Fruit fly (Drosophila melanogaster) whole organism, embryonic: ENCODE measurements around the gene CG31817.

Experiments used
- BEAF-32 ChIP-seq: fragments of 200-800 bp; sonication (Bioruptor generic); optimal IDR thresholded peaks from 3 replicates; lab custom pipeline; 2017; ENCODE audit warnings: missing biosample characterization, missing genetic modification characterization, mild to moderate bottlenecking, moderate library complexity, missing genetic modification reagents
- Bdp1 ChIP-seq: fragments of 200-800 bp; sonication (Bioruptor generic); optimal IDR thresholded peaks from 3 replicates; lab custom pipeline; 2016; ENCODE audit warnings: missing biosample characterization, missing genetic modification characterization
- CG10209 ChIP-seq: fragments of 200-800 bp; sonication (Bioruptor generic); optimal IDR thresholded peaks from 3 replicates; lab custom pipeline; 2017; ENCODE audit warnings: missing biosample characterization, mild to moderate bottlenecking, missing genetic modification characterization, missing genetic modification reagents
- CG10959 ChIP-seq: fragments of 200-800 bp; sonication (Bioruptor generic); IDR thresholded peaks from 2 replicates; pipeline ENCODE4 v1.3.6; 2022; ENCODE audit warnings: missing biosample characterization, missing genetic modification characterization
- CG12219 ChIP-seq: fragments of 200-800 bp; sonication (Bioruptor generic); optimal IDR thresholded peaks from 3 replicates; lab custom pipeline; 2018; ENCODE audit warnings: missing biosample characterization, mild to moderate bottlenecking, missing genetic modification characterization
- CG13894 ChIP-seq: fragments of 200-800 bp; sonication (Bioruptor generic); optimal IDR thresholded peaks from 3 replicates; lab custom pipeline; 2018; ENCODE audit warnings: missing biosample characterization, mild to moderate bottlenecking, missing genetic modification characterization, moderate library complexity
- CG14710 ChIP-seq: fragments of 200-800 bp; sonication (Bioruptor generic); optimal IDR thresholded peaks from 3 replicates; lab custom pipeline; 2019; ENCODE audit warnings: missing biosample characterization, mild to moderate bottlenecking, missing genetic modification characterization, moderate library complexity
- CG15269 ChIP-seq: fragments of 200-800 bp; sonication (Bioruptor generic); optimal IDR thresholded peaks from 2 replicates; lab custom pipeline; 2018; ENCODE audit warnings: missing biosample characterization, mild to moderate bottlenecking, missing genetic modification characterization, moderate library complexity
- CG18011 ChIP-seq: fragments of 200-800 bp; sonication (Bioruptor generic); optimal IDR thresholded peaks from 2 replicates; lab custom pipeline; 2017; ENCODE audit warnings: missing biosample characterization, missing genetic modification characterization, mild to moderate bottlenecking, moderate library complexity, missing genotype
- CG2129 ChIP-seq: fragments of 200-800 bp; sonication (Bioruptor generic); IDR thresholded peaks from 2 replicates; pipeline ENCODE4 v1.3.6; 2022; ENCODE audit warnings: missing biosample characterization, missing genetic modification characterization; ENCODE audit not compliant: partially characterized antibody
- CG2202 ChIP-seq: fragments of 200-800 bp; sonication (Bioruptor generic); optimal IDR thresholded peaks from 2 replicates; lab custom pipeline; 2018; ENCODE audit warnings: missing biosample characterization, mild to moderate bottlenecking, missing genetic modification characterization
- CG3407 ChIP-seq: fragments of 200-800 bp; sonication (Bioruptor generic); optimal IDR thresholded peaks from 2 replicates; lab custom pipeline; 2018; ENCODE audit warnings: missing biosample characterization, mild to moderate bottlenecking, missing genetic modification characterization
- CG34376 ChIP-seq: fragments of 200-800 bp; sonication (Bioruptor generic); optimal IDR thresholded peaks from 2 replicates; lab custom pipeline; 2018; ENCODE audit warnings: missing biosample characterization, mild to moderate bottlenecking, missing genetic modification characterization
- CG8765 ChIP-seq: fragments of 200-800 bp; sonication (Bioruptor generic); IDR thresholded peaks from 2 replicates; pipeline ENCODE4 v1.3.6; 2022; ENCODE audit warnings: missing biosample characterization, missing genetic modification characterization
- CG9817 ChIP-seq: fragments of 200-800 bp; sonication (Bioruptor generic); optimal IDR thresholded peaks from 2 replicates; lab custom pipeline; 2018; ENCODE audit warnings: missing biosample characterization, mild to moderate bottlenecking, missing genetic modification characterization, moderate library complexity
- CTCF ChIP-seq: fragments of 200-800 bp; sonication (Bioruptor generic); optimal IDR thresholded peaks from 2 replicates; lab custom pipeline; 2017; ENCODE audit warnings: missing biosample characterization, mild to moderate bottlenecking, missing genetic modification characterization, moderate library complexity
- D ChIP-seq, 2 experiments: fragments of 200-800 bp in 1 of 2; fragments of >200 bp in 1 of 2; sonication (Bioruptor generic) in 1 of 2; optimal IDR thresholded peaks; 2 replicates in 1 of 2; 3 replicates in 1 of 2; lab custom pipeline; 2017; ENCODE audit warnings: mild to moderate bottlenecking in 1 of 2, missing biosample characterization in 1 of 2, missing genetic modification characterization in 1 of 2, missing genetic modification reagents in 1 of 2
- HHEX ChIP-seq: fragments of 200-800 bp; sonication (Bioruptor generic); optimal IDR thresholded peaks from 3 replicates; lab custom pipeline; 2017; ENCODE audit warnings: missing biosample characterization, mild to moderate bottlenecking, missing genetic modification characterization, missing genetic modification reagents
- Lhr ChIP-seq: fragments of 200-800 bp; sonication (Bioruptor generic); optimal IDR thresholded peaks from 3 replicates; lab custom pipeline; 2017; ENCODE audit warnings: mild to moderate bottlenecking, missing biosample characterization, missing genetic modification reagents, missing genetic modification characterization
- Lpt ChIP-seq: fragments of >200 bp; optimal IDR thresholded peaks from 2 replicates; lab custom pipeline; 2018; ENCODE audit warnings: missing biosample characterization, missing genetic modification characterization
- MBD-R2 ChIP-seq: fragments of 200-800 bp; sonication (Bioruptor generic); IDR thresholded peaks from 2 replicates; pipeline ENCODE4 v1.3.6; 2022; ENCODE audit warnings: missing biosample characterization, missing genetic modification characterization
- MESR4 ChIP-seq: fragments of 200-800 bp; sonication (Bioruptor generic); optimal IDR thresholded peaks from 2 replicates; lab custom pipeline; 2018; ENCODE audit warnings: missing biosample characterization, mild to moderate bottlenecking, missing genetic modification characterization, moderate library complexity
- Mrtf ChIP-seq: fragments of 200-800 bp; sonication (Bioruptor generic); IDR thresholded peaks from 3 replicates; pipeline ENCODE4 v1.3.6; 2022; ENCODE audit warnings: missing biosample characterization, missing genetic modification characterization
- NC2β ChIP-seq: fragments of 200-800 bp; sonication (Bioruptor generic); optimal IDR thresholded peaks from 2 replicates; lab custom pipeline; 2016; ENCODE audit warnings: missing biosample characterization, missing genetic modification characterization
- NfI ChIP-seq: fragments of 200-800 bp; sonication (Bioruptor generic); optimal IDR thresholded peaks from 3 replicates; lab custom pipeline; 2018; ENCODE audit warnings: missing biosample characterization, mild to moderate bottlenecking, missing genetic modification characterization, moderate library complexity
- Opbp ChIP-seq: fragments of 200-800 bp; sonication (Bioruptor generic); IDR thresholded peaks from 3 replicates; pipeline ENCODE4 v1.3.6; 2022; ENCODE audit warnings: missing biosample characterization, missing genetic modification characterization; ENCODE audit not compliant: partially characterized antibody
- Optix ChIP-seq: fragments of 200-800 bp; sonication (Bioruptor generic); IDR thresholded peaks from 3 replicates; pipeline ENCODE4 v1.3.6; 2022; ENCODE audit warnings: missing biosample characterization, missing genetic modification characterization
- Sox102F ChIP-seq: fragments of 200-800 bp; sonication (Bioruptor generic); optimal IDR thresholded peaks from 2 replicates; lab custom pipeline; 2018; ENCODE audit warnings: missing biosample characterization, mild to moderate bottlenecking, missing genetic modification characterization, moderate library complexity
- Sry-β ChIP-seq: fragments of 200-800 bp; sonication (Bioruptor generic); optimal IDR thresholded peaks from 2 replicates; lab custom pipeline; 2018; ENCODE audit warnings: missing biosample characterization, mild to moderate bottlenecking, missing genetic modification characterization, moderate library complexity
- bowl ChIP-seq: fragments of 200-800 bp; sonication (Bioruptor generic); IDR thresholded peaks from 2 replicates; pipeline ENCODE4 v1.3.6; 2022; ENCODE audit warnings: missing biosample characterization, missing genetic modification characterization
- caup ChIP-seq: fragments of 200-800 bp; sonication (Bioruptor generic); optimal IDR thresholded peaks from 3 replicates; lab custom pipeline; 2017; ENCODE audit warnings: missing biosample characterization, mild to moderate bottlenecking, missing genetic modification characterization, moderate library complexity; ENCODE audit not compliant: severe bottlenecking
- cwo ChIP-seq: fragments of 200-800 bp; sonication (Bioruptor generic); optimal IDR thresholded peaks from 3 replicates; lab custom pipeline; 2017; ENCODE audit warnings: missing biosample characterization, missing genetic modification characterization, mild to moderate bottlenecking, moderate library complexity, missing genetic modification reagents
- dimm ChIP-seq: fragments of 200-800 bp; sonication (Bioruptor generic); IDR thresholded peaks from 2 replicates; pipeline ENCODE4 v1.3.6; 2022; ENCODE audit warnings: missing biosample characterization, missing genetic modification characterization
- disco-r ChIP-seq: fragments of 200-800 bp; sonication (Bioruptor generic); optimal IDR thresholded peaks from 2 replicates; lab custom pipeline; 2016; ENCODE audit warnings: missing biosample characterization, missing genetic modification characterization
- eyg ChIP-seq: fragments of 200-800 bp; sonication (Bioruptor generic); optimal IDR thresholded peaks from 3 replicates; lab custom pipeline; 2016; ENCODE audit warnings: missing biosample characterization, missing genetic modification characterization
- grau ChIP-seq: fragments of 200-800 bp; optimal IDR thresholded peaks from 3 replicates; lab custom pipeline; 2019; ENCODE audit warnings: missing biosample characterization, mild to moderate bottlenecking, missing genetic modification characterization, moderate library complexity
- grn ChIP-seq: fragments of 200-800 bp; sonication (Bioruptor generic); optimal IDR thresholded peaks from 3 replicates; lab custom pipeline; 2017; ENCODE audit warnings: missing biosample characterization, missing genetic modification characterization
- ham ChIP-seq: fragments of 200-800 bp; sonication (Bioruptor generic); IDR thresholded peaks from 2 replicates; pipeline ENCODE4 v1.3.6; 2022; ENCODE audit warnings: missing biosample characterization, missing genetic modification characterization
- jumu ChIP-seq: fragments of 200-800 bp; sonication (Bioruptor generic); optimal IDR thresholded peaks from 3 replicates; lab custom pipeline; 2016; ENCODE audit warnings: missing biosample characterization, missing genetic modification characterization
- kay ChIP-seq: fragments of 200-800 bp; sonication (Bioruptor generic); optimal IDR thresholded peaks from 2 replicates; lab custom pipeline; 2016; ENCODE audit warnings: missing biosample characterization, missing genetic modification characterization
- maf-S ChIP-seq: fragments of 200-800 bp; sonication (Bioruptor generic); optimal IDR thresholded peaks from 2 replicates; lab custom pipeline; 2016; ENCODE audit warnings: missing biosample characterization, missing genetic modification characterization
- pnt ChIP-seq: fragments of 200-800 bp; sonication (Bioruptor generic); optimal IDR thresholded peaks from 3 replicates; lab custom pipeline; 2016; ENCODE audit warnings: missing biosample characterization, missing genetic modification characterization
- pum ChIP-seq: fragments of 200-800 bp; sonication (Bioruptor generic); optimal IDR thresholded peaks from 2 replicates; lab custom pipeline; 2016; ENCODE audit warnings: missing biosample characterization, missing genetic modification characterization
- sisA ChIP-seq: fragments of 200-800 bp; sonication (Bioruptor generic); IDR thresholded peaks from 2 replicates; pipeline ENCODE4 v1.3.6; 2022; ENCODE audit warnings: missing biosample characterization, missing genetic modification characterization
- sna ChIP-seq: fragments of 200-800 bp; sonication (Bioruptor generic); IDR thresholded peaks from 2 replicates; pipeline ENCODE4 v1.3.6; 2022; ENCODE audit warnings: missing biosample characterization, missing genetic modification characterization; ENCODE audit not compliant: partially characterized antibody
- so ChIP-seq: fragments of 200-800 bp; sonication (Bioruptor generic); IDR thresholded peaks from 3 replicates; pipeline ENCODE4 v1.3.6; 2022; ENCODE audit warnings: missing biosample characterization, missing genetic modification characterization
- zen ChIP-seq: fragments of 200-800 bp; sonication (Bioruptor generic); optimal IDR thresholded peaks from 3 replicates; lab custom pipeline; 2018; ENCODE audit warnings: missing biosample characterization, mild to moderate bottlenecking, missing genetic modification characterization, moderate library complexity
- zf30C ChIP-seq: fragments of 200-800 bp; sonication (Bioruptor generic); optimal IDR thresholded peaks from 3 replicates; lab custom pipeline; 2018; ENCODE audit warnings: missing biosample characterization, mild to moderate bottlenecking, missing genetic modification characterization

The CG31817 gene

DNA sequence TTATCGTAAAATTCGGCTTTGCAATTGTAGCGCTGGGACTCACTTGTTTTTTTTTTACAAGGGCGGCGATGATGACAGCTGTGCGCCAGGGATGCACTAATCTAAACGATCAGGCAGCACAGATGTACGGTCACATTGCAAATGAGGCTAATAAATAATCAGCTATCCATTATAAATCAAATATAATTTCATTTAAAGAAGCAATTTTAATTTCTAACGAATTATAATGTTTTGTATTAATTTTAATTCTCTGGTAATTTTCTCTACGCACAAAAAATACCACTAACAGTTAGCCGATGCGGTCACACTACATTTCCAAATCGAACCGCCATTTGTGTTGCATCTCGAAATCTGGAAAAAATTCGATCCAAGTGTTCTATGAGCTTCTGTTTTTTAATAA, 27.0 kb downstream of the CG31817 start, which contains the start of the genes cni and fzy (continued):
- TF ChIP-seq CG8765 (no peak), cwo (GFP tag; lab: Kevin White, UChicago) (no peak), Lhr (GFP tag; lab: Kevin White, UChicago) (peak; percentile 59), grau (peak; percentile 32), MBD-R2 (peak; percentile 93), sisA (GFP tag; lab: Robert Waterston, UW) (peak; percentile 39; the same call in 1 of the 2 replicates)

DNA sequence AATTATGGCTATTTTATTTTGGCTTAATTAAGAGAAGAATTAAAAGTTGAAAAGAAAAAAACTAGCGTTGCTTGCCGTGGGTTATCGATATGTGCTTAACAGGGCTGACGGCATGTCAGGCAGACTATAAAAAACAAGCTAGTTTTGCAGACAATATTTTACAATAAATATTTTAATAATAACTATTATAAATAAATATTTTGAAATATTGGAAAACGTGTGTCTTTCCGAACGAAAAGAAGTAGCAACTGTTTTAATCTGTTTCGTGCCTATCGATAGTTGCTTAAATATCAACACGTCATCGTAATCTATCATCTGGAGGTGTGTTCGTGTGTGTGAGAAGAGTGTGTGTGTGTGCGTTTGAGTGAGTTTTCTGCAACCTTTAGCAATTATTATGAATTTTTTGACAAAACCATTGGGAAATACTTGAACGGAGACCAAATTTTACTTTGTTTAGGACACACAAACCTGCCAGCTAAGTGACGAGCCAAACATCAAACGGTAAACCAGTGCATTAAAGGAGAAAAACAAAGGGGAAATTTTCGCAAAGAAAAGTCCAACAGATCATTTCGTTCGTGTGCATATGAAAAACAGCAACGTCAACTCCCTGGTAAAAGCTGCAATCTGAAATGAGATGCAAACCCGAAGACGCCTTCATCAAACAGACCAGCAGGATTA, 30.5 kb downstream of the CG31817 start, which contains the start of the genes CG5861 and Syx5:
Gene CG5861, minus strand, starts transcription at position 273 of the 678 bp plus-strand sequence.
Gene Syx5, plus strand, starts transcription at position 321 of the 678 bp plus-strand sequence.
- TF ChIP-seq CG2129 (GFP tag; lab: Robert Waterston, UW) (peak; percentile 92), zen (tag; lab: Kevin White, UChicago) (peak; percentile 73), dimm (GFP tag; lab: Robert Waterston, UW) (no peak), CG13894 (tag; lab: Kevin White, UChicago) (no peak), Opbp (GFP tag; lab: Robert Waterston, UW) (peak; percentile 76; the same call in 2 of the 3 replicates), eyg (GFP tag; lab: Kevin White, UChicago) (no peak), CG34376 (GFP tag; lab: Kevin White, UChicago) (peak; percentile 75), BEAF-32 (GFP tag; lab: Kevin White, UChicago) (peak; percentile 86), Sry-β (peak; percentile 85), CTCF (peak; percentile 25), bowl (GFP tag; lab: Robert Waterston, UW) (no peak), so (GFP tag; lab: Robert Waterston, UW) (no peak), CG9817 (tag; lab: Kevin White, UChicago) (peak; percentile 59), CG12219 (GFP tag; lab: Kevin White, UChicago) (no peak), Mrtf (no peak), CG14710 (tag; lab: Kevin White, UChicago) (peak; percentile 78), zf30C (GFP tag; lab: Kevin White, UChicago) (no peak), Lpt (GFP tag; lab: Kevin White, UChicago) (no peak), kay (GFP tag; lab: Kevin White, UChicago) (peak; percentile 23), MESR4 (GFP tag; lab: Kevin White, UChicago) (peak; percentile 66), NfI (peak; percentile 72), Sox102F (no peak), CG2202 (peak; percentile 18), Bdp1 (GFP tag; lab: Kevin White, UChicago) (no peak), D (optimal IDR thresholded peaks at IDR 0.05; lab: Kevin White, UChicago) (no peak), D (GFP tag; optimal IDR thresholded peaks at IDR 0.05; lab: Kevin White, UChicago) (no peak), CG10959 (GFP tag; lab: Robert Waterston, UW) (no peak), CG15269 (tag; lab: Kevin White, UChicago) (no peak), pnt (no peak), ham (GFP tag; lab: Robert Waterston, UW) (no peak), jumu (GFP tag; lab: Kevin White, UChicago) (no peak), CG18011 (peak; percentile 57), caup (GFP tag; lab: Kevin White, UChicago) (peak; percentile 51), grn (peak; percentile 89), CG10209 (GFP tag; lab: Kevin White, UChicago) (peak; percentile 19), sna (GFP tag; lab: Robert Waterston, UW) (peak; percentile 95), NC2β (no peak), pum (GFP tag; lab: Kevin White, UChicago) (no peak), CG3407 (peak; percentile 30), Optix (GFP tag; lab: Robert Waterston, UW) (no peak), disco-r (GFP tag; lab: Kevin White, UChicago) (no peak), HHEX (GFP tag; lab: Kevin White, UChicago) (no peak), maf-S (GFP tag; lab: Kevin White, UChicago) (no peak)
